Worm (Caenorhabditis elegans) whole organism, late embryonic: ENCODE measurements around the gene clec-88.

Experiments used
- ceh-19 ChIP-seq: fragments of 200-800 bp; sonication (Bioruptor generic); optimal IDR thresholded peaks from 2 replicates; lab custom pipeline; 2018; ENCODE audit warnings: mild to moderate bottlenecking, missing genetic modification characterization, missing compliant biosample characterization
- ceh-24 ChIP-seq: sonication (generic microtip); optimal IDR thresholded peaks from 2 replicates; lab custom pipeline; 2016; ENCODE audit warnings: mild to moderate bottlenecking, missing genetic modification characterization, missing compliant biosample characterization
- ceh-31 ChIP-seq: sonication (generic microtip); optimal IDR thresholded peaks from 2 replicates; lab custom pipeline; 2016; ENCODE audit warnings: missing genetic modification characterization, missing compliant biosample characterization
- elt-2 ChIP-seq: sonication (generic microtip); optimal IDR thresholded peaks from 2 replicates; lab custom pipeline; 2016; ENCODE audit warnings: missing genetic modification reagents, missing genetic modification characterization, missing compliant biosample characterization
- eyg-1 ChIP-seq: sonication (generic microtip); optimal IDR thresholded peaks from 2 replicates; lab custom pipeline; 2016; ENCODE audit warnings: missing genotype, missing genetic modification characterization, missing compliant biosample characterization
- fkh-6 ChIP-seq: sonication (generic microtip); optimal IDR thresholded peaks from 2 replicates; lab custom pipeline; 2016; ENCODE audit warnings: missing genetic modification characterization, missing compliant biosample characterization
- gmeb-2 ChIP-seq: sonication (generic microtip); optimal IDR thresholded peaks from 2 replicates; lab custom pipeline; 2016; ENCODE audit warnings: missing genetic modification characterization, inconsistent platforms, missing compliant biosample characterization
- hlh-6 ChIP-seq: sonication (generic microtip); optimal IDR thresholded peaks from 2 replicates; lab custom pipeline; 2016; ENCODE audit warnings: missing genotype, missing genetic modification characterization, missing compliant biosample characterization
- hlh-8 ChIP-seq: sonication (generic microtip); optimal IDR thresholded peaks from 2 replicates; lab custom pipeline; 2016; ENCODE audit warnings: missing genotype, missing genetic modification characterization, missing compliant biosample characterization
- pax-1 ChIP-seq: fragments of 150-350 bp; optimal IDR thresholded peaks from 2 replicates; lab custom pipeline; 2014; ENCODE audit warnings: missing biosample characterization, missing genetic modification characterization
- pros-1 ChIP-seq: fragments of 150-350 bp; optimal IDR thresholded peaks from 2 replicates; lab custom pipeline; 2014; ENCODE audit warnings: missing biosample characterization, missing genetic modification reagents, missing genetic modification characterization
- zip-5 ChIP-seq: sonication (generic microtip); optimal IDR thresholded peaks from 2 replicates; lab custom pipeline; 2016; ENCODE audit warnings: missing genetic modification characterization, missing compliant biosample characterization

Gene clec-88

ce11 chrII:6411660-6412451 lies 46.3 kb downstream of the clec-88 start (continued):
- TF ChIP-seq pros-1 (no peak), zip-5 (tag; lab: Kevin White, UChicago) (no peak), ceh-31 (peak; percentile 83)
- TF ChIP-seq, all 69 proteins: peak for 8

- no peak for TF ChIP-seq ceh-19 (GFP tag; lab: Kevin White, UChicago)
- TF ChIP-seq elt-2: peak; percentile 76
- TF ChIP-seq ceh-24: no peak
- no peak for TF ChIP-seq fkh-6 (tag; lab: Kevin White, UChicago)
- no peak for TF ChIP-seq pax-1
- no peak for TF ChIP-seq eyg-1 (tag; lab: Kevin White, UChicago)
- no peak for TF ChIP-seq gmeb-2 (tag; lab: Kevin White, UChicago)
- no peak for TF ChIP-seq hlh-8 (tag; lab: Kevin White, UChicago)
- TF ChIP-seq hlh-6 (tag; lab: Kevin White, UChicago): no peak
Measured at ce11 chrII:6413788-6414187, 48.3 kb downstream of the clec-88 start.
